Fruit fly (Drosophila melanogaster) whole organism, embryonic: Measurements from ENCODE around the gene CG15773.
A peak's percentile ranks its signal among the peaks of the same experiment; 100 is the strongest.

Experiments used
- ATbp ChIP-seq: fragments of 200-800 bp; sonication (Bioruptor generic); optimal IDR thresholded peaks from 2 replicates; lab custom pipeline; 2017; ENCODE audit warnings: missing biosample characterization, mild to moderate bottlenecking, missing genetic modification characterization, missing genetic modification reagents
- Abd-B ChIP-seq: fragments of 200-800 bp; sonication (Bioruptor generic); optimal IDR thresholded peaks from 2 replicates; lab custom pipeline; 2018; ENCODE audit warnings: missing biosample characterization, mild to moderate bottlenecking, missing genetic modification characterization, moderate library complexity
- Antp ChIP-seq: fragments of 200-800 bp; sonication (Bioruptor generic); optimal IDR thresholded peaks from 3 replicates; lab custom pipeline; 2016; ENCODE audit warnings: missing biosample characterization, missing genetic modification characterization
- BtbVII ChIP-seq: fragments of 200-800 bp; sonication (Bioruptor generic); optimal IDR thresholded peaks from 3 replicates; lab custom pipeline; 2017; ENCODE audit warnings: missing biosample characterization, mild to moderate bottlenecking, missing genetic modification characterization
- CG10267 ChIP-seq: fragments of 200-800 bp; sonication (Bioruptor generic); optimal IDR thresholded peaks from 2 replicates; lab custom pipeline; 2018; ENCODE audit warnings: missing biosample characterization, mild to moderate bottlenecking, missing genetic modification characterization, moderate library complexity
- CG10431 ChIP-seq: fragments of 200-800 bp; sonication (Bioruptor generic); optimal IDR thresholded peaks from 3 replicates; lab custom pipeline; 2018; ENCODE audit warnings: missing biosample characterization, mild to moderate bottlenecking, missing genetic modification characterization
- CG11504 ChIP-seq: fragments of 200-800 bp; sonication (Bioruptor generic); optimal IDR thresholded peaks from 3 replicates; lab custom pipeline; 2019; ENCODE audit warnings: missing biosample characterization, mild to moderate bottlenecking, missing genetic modification characterization, moderate library complexity
- CG12391 ChIP-seq: fragments of 200-800 bp; sonication (Bioruptor generic); optimal IDR thresholded peaks from 3 replicates; lab custom pipeline; 2018; ENCODE audit warnings: missing biosample characterization, mild to moderate bottlenecking, missing genetic modification characterization, moderate library complexity
- CG12769 ChIP-seq: fragments of 200-800 bp; sonication (Bioruptor generic); optimal IDR thresholded peaks from 2 replicates; lab custom pipeline; 2019; ENCODE audit warnings: missing biosample characterization, mild to moderate bottlenecking, missing genetic modification characterization, moderate library complexity
- CG13296 ChIP-seq: fragments of 200-800 bp; sonication (Bioruptor generic); optimal IDR thresholded peaks from 3 replicates; lab custom pipeline; 2018; ENCODE audit warnings: missing biosample characterization, mild to moderate bottlenecking, missing genetic modification characterization
- CG13424 ChIP-seq: fragments of 200-800 bp; sonication (Bioruptor generic); optimal IDR thresholded peaks from 2 replicates; lab custom pipeline; 2019; ENCODE audit warnings: missing biosample characterization, mild to moderate bottlenecking, missing genetic modification characterization, moderate library complexity
- CG15696 ChIP-seq: fragments of 200-800 bp; sonication (Bioruptor generic); optimal IDR thresholded peaks from 2 replicates; lab custom pipeline; 2019; ENCODE audit warnings: missing biosample characterization, mild to moderate bottlenecking, missing genetic modification characterization, moderate library complexity
- CG2116 ChIP-seq: fragments of 200-800 bp; sonication (Bioruptor generic); optimal IDR thresholded peaks from 3 replicates; lab custom pipeline; 2018; ENCODE audit warnings: missing biosample characterization, mild to moderate bottlenecking, missing genetic modification characterization
- CG2678 ChIP-seq: fragments of 200-800 bp; sonication (Bioruptor generic); optimal IDR thresholded peaks from 3 replicates; lab custom pipeline; 2019; ENCODE audit warnings: missing biosample characterization, mild to moderate bottlenecking, missing genetic modification characterization, moderate library complexity
- CG2875 ChIP-seq: fragments of 200-800 bp; sonication (Bioruptor generic); optimal IDR thresholded peaks from 2 replicates; lab custom pipeline; 2017; ENCODE audit warnings: missing biosample characterization, mild to moderate bottlenecking, missing genetic modification characterization, missing genetic modification reagents
- CG4360 ChIP-seq: fragments of 200-800 bp; sonication (Bioruptor generic); IDR thresholded peaks from 2 replicates; pipeline ENCODE4 v1.3.6; 2022; ENCODE audit warnings: missing biosample characterization, missing genetic modification characterization
- CG5180 ChIP-seq: fragments of 200-800 bp; sonication (Bioruptor generic); optimal IDR thresholded peaks from 3 replicates; lab custom pipeline; 2017; ENCODE audit warnings: missing biosample characterization, missing genetic modification characterization, mild to moderate bottlenecking, moderate library complexity, missing genetic modification reagents
- CG6689 ChIP-seq: fragments of 200-800 bp; sonication (Bioruptor generic); IDR thresholded peaks from 2 replicates; pipeline ENCODE4 v1.3.6; 2022; ENCODE audit warnings: missing biosample characterization, missing genetic modification characterization
- CG7357 ChIP-seq: fragments of 200-800 bp; sonication (Bioruptor generic); IDR thresholded peaks from 3 replicates; pipeline ENCODE4 v1.3.6; 2022; ENCODE audit warnings: missing biosample characterization, missing genetic modification characterization
- CG8281 ChIP-seq: fragments of 200-800 bp; sonication (Bioruptor generic); optimal IDR thresholded peaks from 2 replicates; lab custom pipeline; 2018; ENCODE audit warnings: missing biosample characterization, mild to moderate bottlenecking, missing genetic modification characterization, moderate library complexity
- CG9215 ChIP-seq: fragments of 200-800 bp; sonication (Bioruptor generic); IDR thresholded peaks from 2 replicates; pipeline ENCODE4 v1.3.6; 2022; ENCODE audit warnings: missing biosample characterization, missing genetic modification characterization
- CG9932 ChIP-seq: fragments of 200-800 bp; sonication (Bioruptor generic); IDR thresholded peaks from 2 replicates; pipeline ENCODE4 v1.3.6; 2022; ENCODE audit warnings: missing biosample characterization, missing genetic modification characterization
- Camta ChIP-seq: fragments of 200-800 bp; sonication (Bioruptor generic); optimal IDR thresholded peaks from 2 replicates; lab custom pipeline; 2016; ENCODE audit warnings: missing biosample characterization, missing genetic modification characterization
- Dfd ChIP-seq, 2 experiments: fragments of >200 bp; optimal IDR thresholded peaks; 2 replicates each; lab custom pipeline; 2017; ENCODE audit warnings: missing biosample characterization in 2 of 2, missing genetic modification characterization in 2 of 2
- E2f2 ChIP-seq: fragments of 200-800 bp; sonication (Bioruptor generic); IDR thresholded peaks from 2 replicates; pipeline ENCODE4 v1.3.6; 2022; ENCODE audit warnings: missing biosample characterization, missing genetic modification characterization
- Elba2 ChIP-seq: fragments of 200-800 bp; sonication (Bioruptor generic); optimal IDR thresholded peaks from 3 replicates; lab custom pipeline; 2016; ENCODE audit warnings: missing biosample characterization, missing genetic modification characterization
- Ets65A ChIP-seq: fragments of 200-800 bp; sonication (Bioruptor generic); peaks from one replicate; lab custom pipeline; 2016; ENCODE audit warnings: missing biosample characterization, missing genetic modification characterization
- Hr3 ChIP-seq: fragments of 200-800 bp; sonication (Bioruptor generic); optimal IDR thresholded peaks from 3 replicates; lab custom pipeline; 2016; ENCODE audit warnings: missing biosample characterization, missing genetic modification characterization
- Hr51 ChIP-seq, 2 experiments: fragments of 200-800 bp; sonication (Bioruptor generic); optimal IDR thresholded peaks; 2 replicates in 1 of 2; 3 replicates in 1 of 2; lab custom pipeline; 2016 to 2018; ENCODE audit warnings: missing biosample characterization in 2 of 2, missing genetic modification characterization in 2 of 2, mild to moderate bottlenecking in 1 of 2, moderate library complexity in 1 of 2
- Max ChIP-seq: fragments of 200-800 bp; sonication (Bioruptor generic); optimal IDR thresholded peaks from 2 replicates; lab custom pipeline; 2016; ENCODE audit warnings: missing biosample characterization, mild to moderate bottlenecking, missing genetic modification characterization
- Med ChIP-seq: fragments of 200-800 bp; sonication (Bioruptor generic); peaks from one replicate; lab custom pipeline; 2016; ENCODE audit warnings: missing biosample characterization, missing genetic modification characterization, mild to moderate bottlenecking, inconsistent platforms, moderate library complexity
- Nf-YC ChIP-seq: fragments of 200-800 bp; optimal IDR thresholded peaks from 3 replicates; lab custom pipeline; 2019; ENCODE audit warnings: missing biosample characterization, mild to moderate bottlenecking, missing genetic modification characterization, moderate library complexity
- Opbp ChIP-seq: fragments of 200-800 bp; sonication (Bioruptor generic); IDR thresholded peaks from 3 replicates; pipeline ENCODE4 v1.3.6; 2022; ENCODE audit warnings: missing biosample characterization, missing genetic modification characterization; ENCODE audit not compliant: partially characterized antibody
- Sin3A ChIP-seq: fragments of >200 bp; optimal IDR thresholded peaks from 2 replicates; lab custom pipeline; 2018
- Xbp1 ChIP-seq: fragments of 200-800 bp; sonication (Bioruptor generic); optimal IDR thresholded peaks from 3 replicates; lab custom pipeline; 2016; ENCODE audit warnings: missing biosample characterization, mild to moderate bottlenecking, missing genetic modification characterization
- ara ChIP-seq: fragments of 200-800 bp; sonication (Bioruptor generic); IDR thresholded peaks from 2 replicates; pipeline ENCODE4 v1.3.6; 2022; ENCODE audit warnings: missing biosample characterization, missing genetic modification characterization
- ato ChIP-seq: fragments of 200-800 bp; sonication (Bioruptor generic); IDR thresholded peaks from 2 replicates; pipeline ENCODE4 v1.3.6; 2022; ENCODE audit warnings: missing biosample characterization, missing genetic modification characterization; ENCODE audit not compliant: partially characterized antibody
- croc ChIP-seq: fragments of 200-800 bp; sonication (Bioruptor generic); conservative IDR thresholded peaks from 3 replicates; pipeline ENCODE4 v1.3.6; 2022; ENCODE audit warnings: missing biosample characterization, missing genetic modification characterization
- dmrt99B ChIP-seq: fragments of 200-800 bp; sonication (Bioruptor generic); optimal IDR thresholded peaks from 2 replicates; lab custom pipeline; 2018; ENCODE audit warnings: missing biosample characterization, mild to moderate bottlenecking, missing genetic modification characterization, moderate library complexity
- ewg ChIP-seq: fragments of 200-800 bp; sonication (Bioruptor generic); optimal IDR thresholded peaks from 3 replicates; lab custom pipeline; 2017; ENCODE audit warnings: mild to moderate bottlenecking, missing biosample characterization, missing genetic modification reagents, missing genetic modification characterization
- eyg ChIP-seq: fragments of 200-800 bp; sonication (Bioruptor generic); optimal IDR thresholded peaks from 3 replicates; lab custom pipeline; 2016; ENCODE audit warnings: missing biosample characterization, missing genetic modification characterization
- fd3F ChIP-seq: fragments of 200-800 bp; sonication (Bioruptor generic); optimal IDR thresholded peaks from 2 replicates; lab custom pipeline; 2018; ENCODE audit warnings: missing biosample characterization, mild to moderate bottlenecking, missing genetic modification characterization, moderate library complexity
- fru ChIP-seq: fragments of >200 bp; optimal IDR thresholded peaks from 2 replicates; lab custom pipeline; 2017
- gcm2 ChIP-seq: fragments of 200-800 bp; sonication (Bioruptor generic); optimal IDR thresholded peaks from 2 replicates; lab custom pipeline; 2016; ENCODE audit warnings: missing biosample characterization, missing genetic modification characterization
- ind ChIP-seq: fragments of 200-800 bp; sonication (Bioruptor generic); optimal IDR thresholded peaks from 3 replicates; lab custom pipeline; 2016; ENCODE audit warnings: missing biosample characterization, missing genetic modification characterization
- insv ChIP-seq, 2 experiments: fragments of 200-800 bp; sonication (Bioruptor generic); optimal IDR thresholded peaks; 3 replicates each; lab custom pipeline; 2016 to 2018; ENCODE audit warnings: missing biosample characterization in 2 of 2, missing genetic modification characterization in 2 of 2
- nom ChIP-seq: fragments of 200-800 bp; sonication (Bioruptor generic); optimal IDR thresholded peaks from 2 replicates; lab custom pipeline; 2017; ENCODE audit warnings: missing biosample characterization, missing genetic modification characterization, mild to moderate bottlenecking, moderate library complexity, missing genetic modification reagents
- tgo ChIP-seq: fragments of 200-800 bp; sonication (Bioruptor generic); IDR thresholded peaks from 3 replicates; pipeline ENCODE4 v1.3.6; 2022; ENCODE audit warnings: missing biosample characterization, missing genetic modification characterization
- ttk ChIP-seq: fragments of 200-800 bp; sonication (Bioruptor generic); IDR thresholded peaks from 2 replicates; pipeline ENCODE4 v2.1.2; 2022; ENCODE audit warnings: missing biosample characterization, missing genetic modification characterization
- zfh1 ChIP-seq: fragments of 200-800 bp; sonication (Bioruptor generic); IDR thresholded peaks from 3 replicates; pipeline ENCODE4 v1.3.6; 2022; ENCODE audit warnings: missing biosample characterization, missing genetic modification characterization

Gene CG15773

DNA sequence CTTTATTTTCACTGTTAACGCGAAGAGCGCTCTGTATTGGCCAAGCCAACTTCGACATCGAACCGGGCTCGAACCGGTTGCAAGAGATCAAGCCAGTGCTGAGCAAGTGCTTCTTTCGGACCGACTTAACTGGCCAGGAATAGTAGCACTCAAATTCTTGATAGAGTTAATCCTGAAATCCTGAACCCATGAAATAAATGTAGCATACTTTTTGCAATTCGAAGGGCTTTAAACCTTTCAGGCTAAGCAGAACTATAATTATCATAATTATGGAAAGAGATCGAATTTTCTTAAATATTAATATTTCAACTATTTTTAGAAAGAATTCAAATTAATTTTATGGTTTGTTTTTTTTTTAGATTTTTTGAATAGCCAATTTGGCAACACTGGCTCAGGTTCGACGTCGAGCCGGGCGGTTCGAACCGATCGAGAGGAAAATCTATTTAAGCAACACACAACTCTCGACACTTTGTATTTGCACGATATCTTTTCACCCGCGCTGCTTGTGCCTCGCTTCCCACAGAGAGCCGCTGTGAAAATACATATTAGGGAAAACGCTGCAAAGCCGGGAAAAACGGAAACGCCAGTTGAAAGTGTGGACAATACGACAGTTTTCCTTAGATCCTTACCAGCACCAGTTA is 34.3 kb upstream of the CG15773 start, which contains the start of gene AdamTS-B (continued):
- peak; percentile 47 for TF ChIP-seq nom (GFP tag; lab: Kevin White, UChicago)
- TF ChIP-seq Xbp1 (GFP tag; lab: Kevin White, UChicago): peak; percentile 41
- TF ChIP-seq Dfd (GFP tag; optimal IDR thresholded peaks at IDR 0.05; lab: Kevin White, UChicago): no peak
- TF ChIP-seq tgo (GFP tag; lab: Robert Waterston, UW): peak; percentile 65; the same call in 2 of the 3 replicates
- no peak for TF ChIP-seq Sin3A (lab: Kevin White, UChicago)
- TF ChIP-seq Abd-B (GFP tag; lab: Kevin White, UChicago): no peak
- TF ChIP-seq CG15696 (tag; lab: Kevin White, UChicago): peak; percentile 40
- peak; percentile 57 for TF ChIP-seq CG13424 (tag; lab: Kevin White, UChicago)
- TF ChIP-seq CG4360: no peak
- TF ChIP-seq Max (GFP tag; lab: Kevin White, UChicago): peak; percentile 18
- no peak for TF ChIP-seq insv (GFP tag; optimal IDR thresholded peaks at IDR 0.05; lab: Kevin White, UChicago)
- TF ChIP-seq CG10267 (tag; lab: Kevin White, UChicago): peak; percentile 41
- TF ChIP-seq CG11504 (tag; lab: Kevin White, UChicago): peak; percentile 69
- peak; percentile 28 for TF ChIP-seq BtbVII (GFP tag; lab: Kevin White, UChicago)
- peak; percentile 10 for TF ChIP-seq ATbp (GFP tag; lab: Kevin White, UChicago)
- TF ChIP-seq eyg (GFP tag; lab: Kevin White, UChicago): no peak
- no peak for TF ChIP-seq ato (GFP tag; lab: Robert Waterston, UW)
- TF ChIP-seq Antp: no peak
- peak; percentile 39; the same call in 1 of the 2 replicates for TF ChIP-seq E2f2 (GFP tag; lab: Robert Waterston, UW)
- TF ChIP-seq croc (GFP tag; lab: Robert Waterston, UW): peak; percentile 48
- TF ChIP-seq CG12391 (tag; lab: Kevin White, UChicago): peak; percentile 66
- peak; percentile 40; the same call in 1 of the 3 replicates for TF ChIP-seq zfh1 (GFP tag; lab: Robert Waterston, UW)
- peak in 1 of 2 experiments; percentile 65 for TF ChIP-seq Hr51 (GFP tag; optimal IDR thresholded peaks at IDR 0.05; lab: Kevin White, UChicago)
- TF ChIP-seq CG6689: peak; percentile 54
- TF ChIP-seq ind: peak; percentile 41
- peak; percentile 69 for TF ChIP-seq CG2678 (tag; lab: Kevin White, UChicago)
- peak; percentile 55 for TF ChIP-seq CG13296 (GFP tag; lab: Kevin White, UChicago)
- peak; percentile 65 for TF ChIP-seq dmrt99B (tag; lab: Kevin White, UChicago)
- peak; percentile 98 for TF ChIP-seq CG5180 (GFP tag; lab: Kevin White, UChicago)
- peak; percentile 46; the same call in 1 of the 2 replicates for TF ChIP-seq ttk (GFP tag; lab: Robert Waterston, UW)
- no peak for TF ChIP-seq Opbp
- peak; percentile 25 for TF ChIP-seq Nf-YC
- TF ChIP-seq CG7357: no peak
- TF ChIP-seq gcm2: no peak
- peak; percentile 63 for TF ChIP-seq CG9932 (GFP tag; lab: Robert Waterston, UW)
- TF ChIP-seq fru (lab: Kevin White, UChicago): no peak
- TF ChIP-seq fd3F: no peak
- no peak for TF ChIP-seq CG2875 (GFP tag; lab: Kevin White, UChicago)
- no peak for TF ChIP-seq CG12769 (tag; lab: Kevin White, UChicago)
- TF ChIP-seq ewg (GFP tag; lab: Kevin White, UChicago): peak; percentile 8
- peak; percentile 28; the same call in 1 of the 2 replicates for TF ChIP-seq CG9215 (GFP tag; lab: Robert Waterston, UW)
- TF ChIP-seq CG2116: peak; percentile 21
- peak; percentile 13 for TF ChIP-seq Elba2 (GFP tag; lab: Kevin White, UChicago)
- TF ChIP-seq Camta: no peak
- peak; percentile 58 for TF ChIP-seq Ets65A
- TF ChIP-seq CG10431 (GFP tag; lab: Kevin White, UChicago): no peak
- TF ChIP-seq CG8281 (tag; lab: Kevin White, UChicago): peak; percentile 21
- peak; percentile 18 for TF ChIP-seq Med (GFP tag; lab: Kevin White, UChicago)
- peak; percentile 5; the same call in 1 of the 2 replicates for TF ChIP-seq ara (GFP tag; lab: Robert Waterston, UW)
- TF ChIP-seq Hr3: peak; percentile 38
